Fruit fly (Drosophila melanogaster): Measurements from ENCODE around the gene AOX4.
A peak's percentile ranks its signal among the peaks of the same experiment; 100 is the strongest.

DNA sequence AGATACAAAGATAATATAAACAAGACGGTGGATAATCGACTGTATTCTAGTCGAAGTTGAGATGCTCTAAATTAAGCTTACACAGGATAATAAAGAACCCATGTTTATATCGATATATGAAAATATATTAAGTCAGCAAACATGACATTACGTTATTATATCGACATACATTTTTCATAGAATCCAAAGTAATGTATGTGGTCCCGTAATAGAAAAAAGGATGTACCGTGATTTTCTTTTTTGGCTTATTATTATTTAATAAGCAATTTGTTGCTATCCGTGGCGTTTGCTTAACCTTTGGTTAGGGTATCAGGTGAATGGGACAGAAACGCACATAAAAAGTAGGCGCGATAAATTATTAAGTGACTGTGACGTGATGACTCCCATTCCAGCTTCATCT lies 3.9 kb upstream of the AOX4 start:
- peak; percentile 94 for TF ChIP-seq Eip78C (GFP tag)
- TF ChIP-seq Gug (GFP tag; IDR thresholded peaks at IDR 0.05) = no peak
- TF ChIP-seq CG8119 (GFP tag; IDR thresholded peaks at IDR 0.05) = peak; percentile 57
- no peak for TF ChIP-seq Lpt (GFP tag; optimal IDR thresholded peaks at IDR 0.05)
- peak; percentile 19 for TF ChIP-seq CG6276 (GFP tag; optimal IDR thresholded peaks at IDR 0.05)
- TF ChIP-seq CG11294 (GFP tag; IDR thresholded peaks at IDR 0.05) = no peak
- peak; percentile 34; the same call in 1 of the 3 replicates for TF ChIP-seq CG6163 (GFP tag; IDR thresholded peaks at IDR 0.05)
- peak; percentile 58 for TF ChIP-seq Eip75B (GFP tag; optimal IDR thresholded peaks at IDR 0.05)
- peak; percentile 2 for TF ChIP-seq CG31627 (GFP tag; optimal IDR thresholded peaks at IDR 0.05)
- no peak for TF ChIP-seq Ets21C (GFP tag; optimal IDR thresholded peaks at IDR 0.05)
- TF ChIP-seq fd85E (GFP tag; optimal IDR thresholded peaks at IDR 0.05) = no peak

Data from whole organism, prepupa.